Worm (Caenorhabditis elegans): ENCODE measurements around the gene epg-7.

epg-7 gene

ce11 chrX:7334302-7334724 is at the start of gene epg-7 (continued):
- TF ChIP-seq ceh-82 (tag; optimal IDR thresholded peaks at IDR 0.05) (peak; percentile 77 to 91 (median 88)), tlp-1 (tag; optimal IDR thresholded peaks at IDR 0.05) (no peak), alr-1 (tag; optimal IDR thresholded peaks at IDR 0.05; ENCODE audit: borderline replicate concordance) (no peak), efl-3 (GFP tag; optimal IDR thresholded peaks at IDR 0.05) (peak; percentile 4), unc-30 (tag; optimal IDR thresholded peaks at IDR 0.05) (no peak), fkh-4 (tag; optimal IDR thresholded peaks at IDR 0.05; ENCODE audit: borderline replicate concordance) (peak; percentile 71), C34B4.2 (tag; optimal IDR thresholded peaks at IDR 0.05) (no peak), nhr-85 (tag) (peak; percentile 99), aha-1 (tag; optimal IDR thresholded peaks at IDR 0.05) (peak; percentile 63), grh-1 (GFP tag; IDR thresholded peaks at IDR 0.05) (peak; percentile 89), mdl-1 (tag; optimal IDR thresholded peaks at IDR 0.05) (peak; percentile 93 to 98), aly-2 (tag; optimal IDR thresholded peaks at IDR 0.05) (peak; percentile 30), sptf-1 (tag; optimal IDR thresholded peaks at IDR 0.05) (no peak), nhr-12 (tag; optimal IDR thresholded peaks at IDR 0.05) (no peak), F16B12.6 (tag; optimal IDR thresholded peaks at IDR 0.05) (peak; percentile 94), C16A3.4 (tag; optimal IDR thresholded peaks at IDR 0.05) (peak; percentile 93), Y116A8C.19 (tag; optimal IDR thresholded peaks at IDR 0.05; ENCODE audit: borderline replicate concordance) (no peak), lir-3 (tag; optimal IDR thresholded peaks at IDR 0.05; ENCODE audit: poor library complexity) (peak; percentile 80), blmp-1 (tag; optimal IDR thresholded peaks at IDR 0.05) (peak; percentile 59), sox-4 (tag; optimal IDR thresholded peaks at IDR 0.05) (peak; percentile 86), lin-35 (GFP tag; optimal IDR thresholded peaks at IDR 0.05) (peak; percentile 84 to 90), egl-27 (tag; optimal IDR thresholded peaks at IDR 0.05) (peak; percentile 42 to 46), nhr-28 (tag; optimal IDR thresholded peaks at IDR 0.05) (no peak), fkh-8 (tag; optimal IDR thresholded peaks at IDR 0.05) (peak; percentile 98), nhr-84 (tag; optimal IDR thresholded peaks at IDR 0.05) (no peak), nhr-71 (tag; optimal IDR thresholded peaks at IDR 0.05) (peak; percentile 99), zag-1 (tag; optimal IDR thresholded peaks at IDR 0.05) (peak; percentile 90), elt-3 (tag; optimal IDR thresholded peaks at IDR 0.05) (peak in 3 of 6 experiments; percentile 7 to 88 (median 86)), lin-39 (tag; optimal IDR thresholded peaks at IDR 0.05) (peak; percentile 87), isw-1 (GFP tag; IDR thresholded peaks at IDR 0.05) (peak; percentile 90), hlh-17 (GFP tag; optimal IDR thresholded peaks at IDR 0.05; ENCODE audit: borderline replicate concordance) (no peak), mef-2 (tag; optimal IDR thresholded peaks at IDR 0.05) (peak; percentile 73)

ce11 chrX:7284724-7285184 is 49.8 kb upstream of the epg-7 start:
- TF ChIP-seq efl-1 (optimal IDR thresholded peaks at IDR 0.05) (peak; percentile 19 to 21), efl-1 (GFP tag; optimal IDR thresholded peaks at IDR 0.05 in 1 of 2) (no peak), blmp-1 (tag; optimal IDR thresholded peaks at IDR 0.05) (no peak), hlh-17 (GFP tag; optimal IDR thresholded peaks at IDR 0.05; ENCODE audit: borderline replicate concordance) (no peak), efl-3 (GFP tag; optimal IDR thresholded peaks at IDR 0.05) (no peak), ztf-11 (tag; optimal IDR thresholded peaks at IDR 0.05) (no peak), dpl-1 (GFP tag; optimal IDR thresholded peaks at IDR 0.05) (no peak), tlp-1 (tag; optimal IDR thresholded peaks at IDR 0.05) (no peak), ces-1 (GFP tag; optimal IDR thresholded peaks at IDR 0.05) (no peak), sptf-1 (tag; optimal IDR thresholded peaks at IDR 0.05) (no peak), C16A3.4 (tag; optimal IDR thresholded peaks at IDR 0.05) (peak; percentile 1), fkh-10 (GFP tag; optimal IDR thresholded peaks at IDR 0.05) (peak; percentile 96), aly-2 (tag; optimal IDR thresholded peaks at IDR 0.05) (no peak), xbp-1 (tag; optimal IDR thresholded peaks at IDR 0.05) (peak; percentile 29), nhr-19 (GFP tag; conservative IDR thresholded peaks at IDR 0.05) (no peak), pag-3 (tag; optimal IDR thresholded peaks at IDR 0.05; ENCODE audit: borderline replicate concordance, insufficient read depth) (no peak), elt-3 (tag; optimal IDR thresholded peaks at IDR 0.05) (no peak), Y116A8C.19 (tag; optimal IDR thresholded peaks at IDR 0.05; ENCODE audit: borderline replicate concordance) (no peak), nhr-90 (tag; optimal IDR thresholded peaks at IDR 0.05; ENCODE audit: poor library complexity) (no peak), lin-14 (GFP tag; optimal IDR thresholded peaks at IDR 0.05) (peak; percentile 94), C34B4.2 (tag; optimal IDR thresholded peaks at IDR 0.05) (no peak), rnt-1 (tag; optimal IDR thresholded peaks at IDR 0.05) (peak; percentile 4), nhr-237 (tag; optimal IDR thresholded peaks at IDR 0.05) (no peak), egl-13 (tag; optimal IDR thresholded peaks at IDR 0.05) (peak; percentile 63), nhr-76 (tag; optimal IDR thresholded peaks at IDR 0.05) (no peak), skn-1 (tag; optimal IDR thresholded peaks at IDR 0.05) (no peak), dsc-1 (tag; optimal IDR thresholded peaks at IDR 0.05) (peak; percentile 44), ceh-82 (tag; optimal IDR thresholded peaks at IDR 0.05) (peak in 1 of 3 experiments; percentile 48), nhr-28 (tag; optimal IDR thresholded peaks at IDR 0.05) (no peak), nhr-71 (tag; optimal IDR thresholded peaks at IDR 0.05) (peak; percentile 62), lin-35 (GFP tag; optimal IDR thresholded peaks at IDR 0.05) (peak in 1 of 2 experiments; percentile 4), alr-1 (tag; optimal IDR thresholded peaks at IDR 0.05; ENCODE audit: borderline replicate concordance) (no peak)
